Fruit fly (Drosophila melanogaster): ENCODE data around the gene ninaA.

Gene ninaA

DNA sequence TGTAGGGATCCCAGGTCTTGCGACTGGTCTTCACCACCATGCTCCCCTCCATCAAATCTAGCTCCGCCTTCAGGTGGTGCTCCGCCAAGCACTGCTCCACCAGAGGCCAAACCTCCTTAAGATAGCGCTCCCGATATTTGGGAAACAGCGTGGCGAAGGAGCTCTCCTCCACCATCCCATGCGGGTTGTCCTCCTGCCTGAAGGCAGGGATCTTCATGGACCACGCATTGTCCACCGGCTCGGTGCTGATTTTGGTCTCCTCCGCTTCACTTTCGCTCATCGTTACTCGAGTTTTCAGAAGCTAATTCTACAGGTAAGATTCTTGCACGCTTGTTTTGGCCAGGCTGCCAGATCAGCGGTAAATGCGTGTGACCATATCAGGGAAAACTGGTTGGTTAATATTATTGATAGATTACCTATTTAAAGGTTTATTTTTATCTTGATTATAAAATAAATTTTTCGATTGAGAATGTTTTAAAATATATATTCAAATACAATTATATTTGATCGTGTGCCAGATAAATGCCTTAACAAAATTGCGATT, 7.5 kb upstream of the ninaA start, which contains the start of gene dbe:
dbe (minus strand) TSS at position 361 of the 544 bp plus-strand sequence.
- no peak for TF ChIP-seq noc (tag; optimal IDR thresholded peaks at IDR 0.05)

DNA sequence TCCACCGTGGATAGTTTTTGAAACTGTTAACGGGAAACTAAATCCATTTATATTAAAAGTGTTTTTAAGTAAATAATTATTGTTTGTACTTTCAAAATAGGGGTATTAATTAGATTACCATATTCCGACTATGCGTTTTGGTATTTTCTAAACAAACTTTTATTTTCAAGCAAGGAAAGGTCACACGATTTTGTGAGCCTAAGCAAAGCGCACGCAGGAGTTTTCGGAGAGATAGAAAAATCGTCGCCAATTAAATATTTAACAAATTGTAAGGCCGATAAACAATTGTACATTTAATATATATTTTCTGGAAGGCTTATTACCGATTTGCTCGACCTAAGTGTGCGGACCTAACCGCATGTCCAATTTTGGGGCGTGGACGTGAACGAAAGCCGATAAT, 6.8 kb upstream of the ninaA start, which contains the start of gene PNUTS:
PNUTS (plus strand) TSS at position 181 of the 400 bp plus-strand sequence.
- TF ChIP-seq noc (tag; optimal IDR thresholded peaks at IDR 0.05): no peak

DNA sequence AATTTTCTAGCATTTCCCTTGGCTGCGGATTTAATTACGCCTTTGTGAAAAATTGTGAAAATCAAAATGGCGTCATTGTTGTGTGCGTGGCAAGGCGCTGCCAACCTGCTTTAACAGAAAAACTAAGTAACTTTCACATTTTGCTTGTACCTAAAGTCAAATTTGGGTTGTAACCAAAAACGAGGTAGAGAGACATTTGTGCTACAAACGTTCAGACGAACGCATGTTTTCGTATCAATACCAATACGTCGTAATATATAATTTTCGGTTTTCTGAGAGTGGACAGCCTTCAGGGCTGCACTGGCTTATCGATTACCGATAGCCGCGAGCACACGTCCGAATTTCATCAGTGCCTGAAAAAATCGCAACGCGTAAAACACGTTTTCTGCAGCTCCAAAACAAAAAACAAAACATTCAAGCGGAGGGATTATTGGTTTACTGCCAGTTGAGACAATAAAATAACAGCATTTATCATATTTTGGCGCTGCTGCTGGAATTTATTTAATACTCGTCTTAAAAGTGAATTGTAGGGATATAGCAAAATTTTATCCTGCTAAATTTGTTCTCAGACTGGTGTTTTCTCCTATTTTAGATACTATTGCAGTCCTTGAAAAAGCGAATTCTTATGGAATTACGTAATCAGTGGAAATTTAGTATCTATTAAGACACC, 6.2 kb upstream of the ninaA start:
- TF ChIP-seq noc (tag; optimal IDR thresholded peaks at IDR 0.05): no peak

DNA sequence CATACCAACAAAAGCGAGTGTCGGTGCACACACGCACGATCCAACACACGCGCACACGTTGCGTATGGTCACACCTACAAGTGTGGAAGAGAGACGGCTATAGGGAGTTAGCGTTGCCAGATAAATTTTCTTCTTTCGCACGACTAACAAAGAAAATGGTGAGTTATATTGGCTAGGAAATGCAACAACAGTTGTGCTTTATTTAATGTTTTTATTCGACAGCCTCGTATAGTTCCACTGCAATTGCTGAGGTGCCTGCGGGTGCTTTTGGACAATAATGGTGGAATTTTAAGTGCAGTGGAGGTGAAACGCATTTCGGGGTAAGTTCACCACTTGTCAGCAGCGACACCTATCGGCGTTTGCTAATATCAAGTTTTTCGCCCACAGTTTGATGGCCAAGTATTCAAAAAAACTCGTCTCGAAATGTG, 5.7 kb upstream of the ninaA start:
- no peak for TF ChIP-seq noc (tag; optimal IDR thresholded peaks at IDR 0.05)

DNA sequence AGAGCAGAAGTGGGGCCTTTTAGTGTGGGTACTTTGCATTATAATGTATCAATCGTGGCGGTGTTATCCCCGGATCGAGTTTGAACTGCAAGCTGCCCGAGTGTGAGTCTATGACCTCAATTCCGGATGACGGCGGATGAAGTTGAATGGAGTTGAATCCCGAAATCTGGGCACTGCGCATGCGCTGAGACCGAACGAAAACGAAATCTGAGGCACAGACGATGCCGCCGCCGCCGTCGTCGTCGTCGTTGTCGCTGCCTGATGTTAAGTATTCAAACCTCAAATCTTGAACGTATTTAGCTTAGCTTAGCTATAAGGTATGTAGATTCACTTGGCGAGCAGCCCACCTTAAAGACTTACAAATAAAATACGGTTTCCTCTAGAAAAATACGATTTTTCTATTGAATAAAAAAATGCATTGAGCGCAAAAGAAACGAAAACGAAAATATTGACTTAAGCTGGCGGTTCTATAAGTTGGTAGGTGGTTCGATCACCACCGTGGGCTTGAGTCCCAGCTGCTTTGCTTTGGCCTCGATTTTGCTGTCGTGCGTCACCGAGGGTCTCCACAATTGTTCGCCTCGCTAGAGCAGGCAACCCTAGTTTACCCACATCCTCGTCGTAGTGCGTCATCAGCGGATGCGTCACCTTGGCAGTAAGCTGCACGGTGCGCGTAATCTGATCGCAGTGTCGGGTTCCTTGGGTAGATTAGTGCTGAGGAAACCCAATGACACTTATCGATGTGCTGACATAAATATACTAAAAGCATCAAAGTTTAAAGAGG, 3.2 kb upstream of the ninaA start:
- TF ChIP-seq noc (tag; optimal IDR thresholded peaks at IDR 0.05): no peak

DNA sequence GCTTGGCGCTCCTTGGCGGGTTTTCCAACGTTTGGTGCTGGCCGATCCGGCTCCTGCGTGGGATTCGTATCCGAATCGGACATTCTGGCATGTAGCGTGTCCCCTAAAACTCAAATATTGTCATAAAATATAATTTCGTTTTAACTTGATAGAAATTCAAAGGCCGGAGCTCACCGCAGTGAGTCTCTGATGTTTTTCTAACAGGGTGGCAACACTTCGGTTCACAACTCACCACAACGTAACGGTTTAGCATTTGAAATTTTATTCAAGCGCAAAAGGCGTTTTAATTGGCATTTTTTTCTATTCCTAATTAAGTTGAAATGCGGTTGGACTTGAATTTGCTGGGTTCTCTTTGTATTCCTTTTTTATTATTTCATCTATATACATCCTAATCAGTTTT, 7.9 kb downstream of the ninaA start, which contains the start of gene CG15824:
CG15824 (minus strand) TSS at position 172 of the 400 bp plus-strand sequence.
- no peak for TF ChIP-seq noc (tag; optimal IDR thresholded peaks at IDR 0.05)

DNA sequence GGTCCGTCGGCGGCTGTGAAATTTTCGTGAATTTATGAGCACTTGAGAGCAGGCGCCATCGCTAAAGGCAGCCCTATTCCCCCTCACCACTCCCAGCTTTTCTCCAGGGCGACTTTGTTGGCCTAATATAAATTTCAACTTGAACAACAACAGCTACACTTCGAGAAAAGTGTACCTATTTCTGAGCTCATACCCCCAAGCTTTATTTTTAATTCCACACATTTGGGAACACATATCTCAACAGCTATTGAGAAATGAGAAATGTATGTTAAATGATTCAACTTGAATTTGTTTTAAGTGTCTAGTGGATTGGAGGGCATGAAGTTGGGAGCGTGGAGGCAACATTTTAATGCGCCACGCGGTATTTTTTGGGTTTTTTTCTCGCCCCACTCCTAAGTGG, 9.6 kb downstream of the ninaA start:
- no peak for TF ChIP-seq noc (tag; optimal IDR thresholded peaks at IDR 0.05)

DNA sequence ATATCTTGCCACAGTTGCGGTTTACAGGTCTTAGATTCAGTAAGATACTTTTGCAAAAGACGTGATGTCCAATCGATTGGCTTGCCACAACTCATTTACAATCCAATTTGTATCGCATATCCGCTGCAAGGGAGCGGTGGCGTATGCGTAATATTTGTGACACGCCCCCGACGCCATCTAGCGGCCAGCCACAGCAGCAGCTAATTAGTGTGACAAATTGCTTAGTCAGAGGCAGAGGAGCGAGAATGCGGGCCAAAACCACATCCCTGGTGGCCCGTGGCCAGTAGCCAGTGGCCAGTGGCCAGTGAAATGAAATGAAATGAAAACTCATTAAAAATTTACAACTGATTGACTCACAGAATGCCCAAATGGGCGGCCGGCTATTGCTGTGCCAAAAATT, 10.7 kb downstream of the ninaA start:
- TF ChIP-seq noc (tag; optimal IDR thresholded peaks at IDR 0.05): no peak

DNA sequence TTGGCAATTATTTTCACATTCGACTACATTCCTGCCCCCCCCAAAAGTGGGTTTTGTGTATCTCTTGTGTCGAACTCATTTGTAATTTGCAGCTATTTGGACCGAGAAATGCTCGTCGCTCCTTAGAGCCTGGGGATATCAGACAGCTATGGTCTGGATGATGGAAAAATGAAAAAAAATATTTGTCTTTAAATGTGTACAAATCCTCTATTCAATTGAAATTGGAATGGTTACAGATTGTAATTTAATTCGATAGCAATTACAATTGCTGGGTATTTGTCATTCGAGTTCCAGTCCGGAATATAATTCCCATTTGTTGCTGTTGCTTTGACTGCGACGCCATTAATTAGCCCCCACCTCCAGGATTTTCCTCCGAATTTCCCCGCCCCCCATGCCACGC, 12.7 kb downstream of the ninaA start:
- TF ChIP-seq noc (tag; optimal IDR thresholded peaks at IDR 0.05): no peak

DNA sequence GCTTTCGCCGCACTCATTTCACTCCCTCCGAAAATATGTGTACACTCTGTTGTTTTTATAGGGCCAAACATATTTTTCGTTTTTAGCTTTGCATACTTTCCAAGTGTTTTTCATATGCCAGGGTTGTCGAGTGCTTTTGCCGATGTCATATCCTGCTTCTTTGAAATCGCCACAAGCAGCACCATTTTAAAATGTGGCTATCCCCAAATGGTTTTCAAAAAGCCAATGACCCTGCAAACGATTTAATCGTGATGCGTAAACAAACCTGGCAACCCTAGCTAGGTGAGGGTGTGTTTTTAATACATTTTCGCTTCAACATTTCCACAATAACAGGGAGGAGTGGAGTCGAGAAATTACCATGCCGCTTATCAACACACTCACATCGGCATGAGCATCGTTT, 15.4 kb downstream of the ninaA start:
- no peak for TF ChIP-seq noc (tag; optimal IDR thresholded peaks at IDR 0.05)

DNA sequence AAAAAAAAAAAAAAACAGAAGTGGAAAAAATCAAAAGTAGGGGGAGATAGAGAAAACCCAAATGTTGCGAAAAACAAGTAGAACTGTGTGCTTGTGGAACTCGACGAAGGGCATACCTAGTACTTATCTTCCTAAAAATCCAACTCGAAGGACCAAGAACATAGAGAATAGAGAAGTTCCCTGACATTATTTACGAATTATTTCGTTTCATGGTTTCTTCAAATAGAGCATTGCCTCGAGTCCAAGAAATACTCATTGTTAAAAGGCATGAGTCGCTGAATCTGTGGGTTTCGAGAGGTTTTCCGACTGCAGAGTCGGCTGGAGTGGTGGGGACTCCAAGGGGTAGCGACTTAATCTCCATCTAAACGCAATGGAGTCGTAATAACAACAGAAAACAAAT, 16.1 kb downstream of the ninaA start:
- no peak for TF ChIP-seq noc (tag; optimal IDR thresholded peaks at IDR 0.05)

DNA sequence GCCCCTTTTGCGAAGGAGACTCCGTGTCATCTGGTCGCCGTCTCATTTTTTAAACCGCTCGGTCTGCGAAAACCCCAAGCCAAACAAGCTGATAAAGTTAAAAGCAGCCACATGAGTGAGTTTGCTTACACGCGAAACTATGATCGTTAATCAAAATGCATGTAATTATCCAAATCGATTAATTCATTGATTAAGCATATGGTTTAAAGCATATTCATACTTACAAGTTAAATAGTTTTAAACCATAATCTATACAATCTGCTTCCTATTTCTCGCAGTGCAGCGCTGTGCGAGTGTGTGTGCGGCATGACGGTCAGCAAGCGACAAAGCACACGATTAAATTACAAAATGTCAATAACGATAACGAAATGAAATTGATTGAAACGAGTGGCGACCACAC, 18.3 kb downstream of the ninaA start:
- no peak for TF ChIP-seq noc (tag; optimal IDR thresholded peaks at IDR 0.05)

DNA sequence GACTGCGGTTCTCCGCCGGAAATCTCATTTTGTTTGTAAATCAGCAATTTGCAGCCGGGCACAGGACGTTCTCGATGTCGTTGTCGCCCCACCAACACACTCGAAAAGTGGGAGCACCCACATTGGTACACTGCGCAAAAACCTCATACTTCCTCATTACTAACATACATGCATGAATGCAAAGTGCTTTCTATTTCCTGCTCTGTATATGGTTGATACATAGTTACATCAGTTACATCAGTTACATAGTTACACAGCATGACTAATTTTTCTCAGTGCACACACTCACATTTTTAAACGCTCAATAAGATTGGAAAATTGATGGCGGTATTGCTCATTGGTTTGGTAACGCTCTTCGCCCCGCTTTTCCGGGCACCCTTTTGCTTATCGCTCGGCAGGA, 20.0 kb downstream of the ninaA start:
- no peak for TF ChIP-seq noc (tag; optimal IDR thresholded peaks at IDR 0.05)

DNA sequence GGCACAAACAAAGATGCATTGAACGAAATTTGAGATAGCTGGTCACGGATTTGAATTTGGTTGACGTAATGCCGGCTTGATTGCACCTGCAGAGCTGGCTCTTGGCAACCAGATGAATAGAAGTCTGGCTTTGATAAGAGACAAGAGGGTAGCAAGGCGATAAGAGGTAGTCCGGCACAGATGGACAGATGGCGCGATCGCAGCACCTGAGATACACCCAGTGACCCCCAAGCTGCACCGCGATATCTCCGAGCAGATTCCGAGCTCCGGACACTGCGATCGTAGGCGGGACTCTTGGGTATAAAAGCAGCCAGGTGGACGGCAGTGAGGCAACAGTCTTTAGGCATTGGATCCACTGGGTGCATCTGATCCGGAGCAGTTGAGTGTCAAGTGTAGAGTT, 21.2 kb downstream of the ninaA start, which contains the start of gene Lsp1beta:
Lsp1beta (plus strand) TSS at position 185 of the 400 bp plus-strand sequence.
- TF ChIP-seq noc (tag; optimal IDR thresholded peaks at IDR 0.05): no peak

DNA sequence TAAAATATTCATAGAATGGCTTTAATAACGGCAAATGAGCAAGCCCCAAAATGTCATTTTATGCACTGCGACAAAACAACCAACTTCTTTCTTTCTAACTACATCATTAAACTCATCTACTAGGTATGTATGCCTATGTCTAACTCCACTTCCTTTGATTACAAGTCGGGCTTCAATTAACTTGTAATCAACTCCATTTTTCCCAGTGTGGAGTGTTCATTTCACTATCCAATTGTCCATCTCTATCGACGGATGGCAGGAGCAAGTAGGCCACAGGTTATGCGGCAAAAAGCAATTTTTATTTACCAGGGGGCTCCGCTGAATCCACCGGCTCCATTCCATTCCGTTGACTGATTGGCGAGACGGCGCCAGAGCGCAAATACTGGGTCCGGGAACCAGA, 26.6 kb downstream of the ninaA start:
- no peak for TF ChIP-seq noc (tag; optimal IDR thresholded peaks at IDR 0.05)

DNA sequence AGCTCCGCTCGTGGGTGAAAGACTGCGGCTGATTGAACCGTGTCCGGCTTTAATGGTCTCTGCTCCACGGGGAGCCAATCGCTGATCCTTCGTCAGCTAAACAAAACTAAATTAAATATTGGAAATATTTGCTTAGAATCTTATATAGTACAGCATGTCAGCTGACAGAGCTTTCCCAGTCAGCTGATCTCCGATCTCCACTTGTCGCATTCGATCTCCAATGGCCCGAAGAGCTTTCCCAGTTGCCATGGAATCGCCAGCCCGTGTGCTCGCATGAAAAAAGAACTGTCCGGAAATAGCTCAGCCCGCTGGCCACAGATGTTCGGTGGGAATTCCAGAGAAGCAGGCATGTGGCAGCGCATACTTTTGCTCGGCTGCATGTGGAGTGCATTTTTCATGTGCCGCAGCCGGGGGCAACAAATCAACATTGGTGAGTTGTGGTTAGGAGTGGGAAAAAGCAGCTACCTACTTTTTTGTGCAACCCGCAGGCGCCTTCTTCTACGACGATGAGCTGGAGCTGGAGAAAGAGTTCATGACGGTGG, 36.8 kb downstream of the ninaA start, which contains the start of gene GluRIIC:
GluRIIC (plus strand) TSS at position 237 of the 542 bp plus-strand sequence.
- no peak for TF ChIP-seq noc (tag; optimal IDR thresholded peaks at IDR 0.05)

Data from whole organism, larva.